Fruit fly (Drosophila melanogaster): ENCODE data around the gene TTLL1A.

DNA sequence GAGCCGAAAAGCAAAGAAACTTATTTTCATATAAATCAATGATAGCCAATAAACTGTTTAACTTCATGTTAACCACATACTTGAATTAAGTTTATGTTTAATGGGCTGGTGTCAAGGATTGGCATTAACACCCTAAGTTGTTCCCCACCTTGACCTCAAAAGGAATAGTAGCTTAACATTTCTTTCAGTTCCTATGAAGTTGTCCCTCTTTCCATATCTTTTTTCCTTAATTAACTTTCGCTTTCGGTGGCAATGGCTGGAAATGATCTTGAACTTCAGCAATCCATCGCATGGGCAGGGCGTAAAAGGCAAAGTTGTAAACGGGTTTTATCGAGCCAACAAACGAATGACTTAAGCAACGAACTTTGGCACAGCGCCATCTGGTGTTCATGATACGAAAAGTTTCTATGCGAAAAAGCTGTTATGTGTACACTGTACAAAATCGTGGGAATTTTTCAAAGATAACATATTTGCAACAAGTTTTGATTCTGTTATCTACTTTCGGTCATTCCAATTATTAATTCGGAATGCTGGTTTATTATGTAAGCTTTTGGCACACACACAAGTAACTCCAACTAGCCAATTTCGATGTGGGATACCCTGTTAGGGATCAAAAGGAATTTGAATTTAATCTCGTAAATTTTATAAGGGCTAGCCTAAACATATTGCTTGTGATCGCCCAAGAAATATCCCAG is 27.2 kb upstream of the TTLL1A start:
- TF ChIP-seq Snoo (tag; optimal IDR thresholded peaks at IDR 0.05), result peak; percentile 42
- no peak for TF ChIP-seq Ets98B (GFP tag; IDR thresholded peaks at IDR 0.05)
- no peak for TF ChIP-seq CG13204 (GFP tag; optimal IDR thresholded peaks at IDR 0.05)
- TF ChIP-seq rn (GFP tag; IDR thresholded peaks at IDR 0.05), result no peak
- TF ChIP-seq CG12605 (GFP tag; IDR thresholded peaks at IDR 0.05), result no peak
- TF ChIP-seq CG34367 (tag; optimal IDR thresholded peaks at IDR 0.05), result peak; percentile 56
- TF ChIP-seq fd96Ca (GFP tag; IDR thresholded peaks at IDR 0.05), result no peak
- peak; percentile 44 for TF ChIP-seq CG9948 (tag; optimal IDR thresholded peaks at IDR 0.05)
- TF ChIP-seq CG4496 (GFP tag; IDR thresholded peaks at IDR 0.05), result no peak
- no peak for TF ChIP-seq Pif1A (GFP tag; optimal IDR thresholded peaks at IDR 0.05)
- no peak for TF ChIP-seq Pif1B (GFP tag; optimal IDR thresholded peaks at IDR 0.05)
- TF ChIP-seq CG8159 (tag; optimal IDR thresholded peaks at IDR 0.05), result no peak
- TF ChIP-seq EcR (GFP tag; optimal IDR thresholded peaks at IDR 0.05), result peak; percentile 94
